Worm (Caenorhabditis elegans) whole organism, L1 larva: Measurements from ENCODE around the gene C05B5.2.

Experiments
- nhr-19 ChIP-seq: fragments of 200-800 bp; sonication (Bioruptor generic); conservative IDR thresholded peaks from 2 replicates; pipeline ENCODE4 v1.3.6; 2022; ENCODE audit warnings: missing genetic modification characterization, missing compliant biosample characterization
- nhr-20 ChIP-seq: sonication (generic microtip); optimal IDR thresholded peaks from 2 replicates; lab custom pipeline; 2016; ENCODE audit warnings: mild to moderate bottlenecking, missing genetic modification characterization, missing compliant biosample characterization
- xbp-1 ChIP-seq: sonication (generic microtip); optimal IDR thresholded peaks from 2 replicates; lab custom pipeline; 2016; ENCODE audit warnings: missing genetic modification characterization, missing compliant biosample characterization

DNA sequence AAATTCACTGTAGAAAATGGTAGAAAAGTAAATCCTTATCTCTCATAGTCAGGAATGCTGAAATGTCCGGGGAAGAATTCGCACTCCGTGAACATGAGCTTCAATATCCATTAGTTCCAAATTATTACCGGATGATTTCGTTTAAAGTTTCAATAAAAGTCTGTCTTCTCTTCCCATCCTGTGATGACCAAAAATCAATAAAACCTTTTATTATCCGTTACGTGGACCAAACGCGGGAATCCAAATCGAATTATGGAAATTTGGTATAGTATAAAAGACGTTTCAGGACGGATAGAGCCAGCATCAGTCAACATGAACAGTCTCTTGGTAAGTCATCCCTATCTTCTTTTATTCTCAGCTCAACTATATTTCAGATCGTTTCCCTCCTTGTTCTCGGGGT, 3.9 kb upstream of the C05B5.2 start, which contains the start of gene C05B5.11:
- TF ChIP-seq nhr-20 (tag; lab: Kevin White, UChicago) (no peak), nhr-19 (GFP tag; lab: Robert Waterston, UW) (no peak), xbp-1 (tag; lab: Kevin White, UChicago) (no peak)
